Worm (Caenorhabditis elegans) whole organism, late embryonic: Measurements from ENCODE around the gene T25B9.12.

Experiments
- C08G9.2 ChIP-seq: sonication (generic microtip); optimal IDR thresholded peaks from 2 replicates; lab custom pipeline; 2016; ENCODE audit warnings: mild to moderate bottlenecking, missing genetic modification characterization, moderate library complexity, missing compliant biosample characterization
- C38D4.7 ChIP-seq: fragments of 200-800 bp; sonication (Bioruptor generic); optimal IDR thresholded peaks from 2 replicates; lab custom pipeline; 2018; ENCODE audit warnings: mild to moderate bottlenecking, missing genetic modification characterization, moderate library complexity, missing compliant biosample characterization
- F13H6.1 ChIP-seq: sonication (generic microtip); optimal IDR thresholded peaks from 2 replicates; lab custom pipeline; 2016; ENCODE audit warnings: missing genetic modification characterization, missing compliant biosample characterization
- K09A11.1 ChIP-seq: sonication (generic microtip); optimal IDR thresholded peaks from 2 replicates; lab custom pipeline; 2017; ENCODE audit warnings: antibody characterized with exemption, mild to moderate bottlenecking, missing genetic modification characterization, missing compliant biosample characterization; ENCODE audit not compliant: insufficient read depth
- ceh-14 ChIP-seq: sonication (generic microtip); optimal IDR thresholded peaks from 2 replicates; lab custom pipeline; 2016; ENCODE audit warnings: missing genotype, missing genetic modification characterization, missing compliant biosample characterization
- ceh-18 ChIP-seq: sonication (generic microtip); optimal IDR thresholded peaks from 2 replicates; lab custom pipeline; 2016; ENCODE audit warnings: missing genetic modification characterization, missing compliant biosample characterization
- ceh-19 ChIP-seq: fragments of 200-800 bp; sonication (Bioruptor generic); optimal IDR thresholded peaks from 2 replicates; lab custom pipeline; 2018; ENCODE audit warnings: mild to moderate bottlenecking, missing genetic modification characterization, missing compliant biosample characterization
- ceh-2 ChIP-seq: sonication (generic microtip); optimal IDR thresholded peaks from 2 replicates; lab custom pipeline; 2016; ENCODE audit warnings: missing genotype, missing genetic modification characterization, missing compliant biosample characterization
- ceh-22 ChIP-seq: sonication (generic microtip); optimal IDR thresholded peaks from 2 replicates; lab custom pipeline; 2017; ENCODE audit warnings: missing biosample characterization, missing genetic modification characterization
- ceh-30 ChIP-seq: fragments of 150-350 bp; optimal IDR thresholded peaks from 2 replicates; lab custom pipeline; 2014; ENCODE audit warnings: missing biosample characterization, missing genetic modification characterization
- ceh-34 ChIP-seq: sonication (generic microtip); optimal IDR thresholded peaks from 2 replicates; lab custom pipeline; 2016; ENCODE audit warnings: mild to moderate bottlenecking, missing genetic modification characterization, missing compliant biosample characterization
- ceh-45 ChIP-seq: fragments of 200-800 bp; sonication (Bioruptor generic); IDR thresholded peaks from 2 replicates; pipeline ENCODE4 v1.3.6; 2022; ENCODE audit warnings: missing genetic modification reagents, missing genetic modification characterization, missing compliant biosample characterization
- ceh-48 ChIP-seq: sonication (generic microtip); optimal IDR thresholded peaks from 2 replicates; lab custom pipeline; 2016; ENCODE audit warnings: missing genetic modification characterization, inconsistent platforms, missing compliant biosample characterization
- ceh-6 ChIP-seq: fragments of 200-800 bp; sonication (Bioruptor generic); optimal IDR thresholded peaks from 2 replicates; lab custom pipeline; 2018; ENCODE audit warnings: mild to moderate bottlenecking, missing genetic modification characterization, missing compliant biosample characterization
- ceh-9 ChIP-seq: sonication (generic microtip); optimal IDR thresholded peaks from 2 replicates; lab custom pipeline; 2016; ENCODE audit warnings: mild to moderate bottlenecking, missing genetic modification characterization, inconsistent platforms, missing compliant biosample characterization
- che-1 ChIP-seq: sonication (generic microtip); optimal IDR thresholded peaks from 2 replicates; lab custom pipeline; 2016; ENCODE audit warnings: mild to moderate bottlenecking, missing genetic modification characterization, missing compliant biosample characterization
- elt-2 ChIP-seq: sonication (generic microtip); optimal IDR thresholded peaks from 2 replicates; lab custom pipeline; 2016; ENCODE audit warnings: missing genetic modification reagents, missing genetic modification characterization, missing compliant biosample characterization
- ets-4 ChIP-seq: sonication (generic microtip); optimal IDR thresholded peaks from 2 replicates; lab custom pipeline; 2016; ENCODE audit warnings: missing genetic modification characterization, missing compliant biosample characterization
- eyg-1 ChIP-seq: sonication (generic microtip); optimal IDR thresholded peaks from 2 replicates; lab custom pipeline; 2016; ENCODE audit warnings: missing genotype, missing genetic modification characterization, missing compliant biosample characterization
- fkh-10 ChIP-seq: fragments of 150-350 bp; optimal IDR thresholded peaks from 2 replicates; lab custom pipeline; 2014; ENCODE audit warnings: missing biosample characterization, missing genetic modification reagents, missing genetic modification characterization
- gmeb-2 ChIP-seq: sonication (generic microtip); optimal IDR thresholded peaks from 2 replicates; lab custom pipeline; 2016; ENCODE audit warnings: missing genetic modification characterization, inconsistent platforms, missing compliant biosample characterization
- hlh-13 ChIP-seq: fragments of 200-800 bp; sonication (Bioruptor generic); optimal IDR thresholded peaks from 2 replicates; lab custom pipeline; 2018; ENCODE audit warnings: mild to moderate bottlenecking, missing genetic modification characterization, missing compliant biosample characterization
- hlh-15 ChIP-seq: sonication (generic microtip); optimal IDR thresholded peaks from 2 replicates; lab custom pipeline; 2016; ENCODE audit warnings: missing genetic modification characterization, missing compliant biosample characterization
- hlh-30 ChIP-seq: sonication (generic microtip); optimal IDR thresholded peaks from 2 replicates; lab custom pipeline; 2017; ENCODE audit warnings: antibody characterized with exemption, missing genetic modification characterization, missing compliant biosample characterization; ENCODE audit not compliant: insufficient read depth
- hlh-8 ChIP-seq: sonication (generic microtip); optimal IDR thresholded peaks from 2 replicates; lab custom pipeline; 2016; ENCODE audit warnings: missing genotype, missing genetic modification characterization, missing compliant biosample characterization
- lim-6 ChIP-seq: sonication (generic microtip); optimal IDR thresholded peaks from 2 replicates; lab custom pipeline; 2016; ENCODE audit warnings: missing genetic modification characterization, missing compliant biosample characterization
- madf-2 ChIP-seq: sonication (generic microtip); optimal IDR thresholded peaks from 2 replicates; lab custom pipeline; 2017; ENCODE audit warnings: missing genetic modification characterization, missing compliant biosample characterization
- nhr-11 ChIP-seq: fragments of 150-350 bp; optimal IDR thresholded peaks from 2 replicates; lab custom pipeline; 2014; ENCODE audit warnings: missing biosample characterization, missing genetic modification characterization
- npax-4 ChIP-seq: sonication (generic microtip); optimal IDR thresholded peaks from 2 replicates; lab custom pipeline; 2016; ENCODE audit warnings: missing genetic modification characterization, missing compliant biosample characterization
- odd-2 ChIP-seq: sonication (generic microtip); optimal IDR thresholded peaks from 2 replicates; lab custom pipeline; 2017; ENCODE audit warnings: antibody characterized with exemption, mild to moderate bottlenecking, missing genetic modification characterization, missing compliant biosample characterization
- pag-3 ChIP-seq: sonication (generic microtip); optimal IDR thresholded peaks from 2 replicates; lab custom pipeline; 2016; ENCODE audit warnings: missing compliant biosample characterization, missing genetic modification characterization, borderline replicate concordance
- pha-2 ChIP-seq: sonication (generic microtip); optimal IDR thresholded peaks from 2 replicates; lab custom pipeline; 2017; ENCODE audit warnings: mild to moderate bottlenecking, missing genetic modification characterization, missing compliant biosample characterization
- pha-4 ChIP-seq: fragments of 150-350 bp; optimal IDR thresholded peaks from 2 replicates; lab custom pipeline; 2018; ENCODE audit warnings: missing biosample characterization, missing genetic modification reagents, missing genetic modification characterization
- ref-2 ChIP-seq: sonication (generic microtip); optimal IDR thresholded peaks from 2 replicates; lab custom pipeline; 2016; ENCODE audit warnings: missing genetic modification characterization, missing compliant biosample characterization
- rnt-1 ChIP-seq: sonication (generic microtip); optimal IDR thresholded peaks from 2 replicates; lab custom pipeline; 2016; ENCODE audit warnings: missing genetic modification characterization, missing compliant biosample characterization
- sdc-2 ChIP-seq: sonication (generic microtip); optimal IDR thresholded peaks from 2 replicates; lab custom pipeline; 2016; ENCODE audit warnings: missing genotype, missing genetic modification characterization, missing compliant biosample characterization
- tbx-2 ChIP-seq: sonication (generic microtip); optimal IDR thresholded peaks from 2 replicates; lab custom pipeline; 2016; ENCODE audit warnings: missing genetic modification characterization, missing compliant biosample characterization
- tbx-7 ChIP-seq: sonication (generic microtip); optimal IDR thresholded peaks from 2 replicates; lab custom pipeline; 2016; ENCODE audit warnings: missing genotype, missing genetic modification characterization, missing compliant biosample characterization
- unc-42 ChIP-seq: sonication (generic microtip); optimal IDR thresholded peaks from 2 replicates; lab custom pipeline; 2016; ENCODE audit warnings: missing genotype, missing genetic modification characterization, missing compliant biosample characterization
- unc-86 ChIP-seq: sonication (generic microtip); optimal IDR thresholded peaks from 2 replicates; lab custom pipeline; 2016; ENCODE audit warnings: missing genetic modification characterization, missing compliant biosample characterization

Gene T25B9.12

DNA sequence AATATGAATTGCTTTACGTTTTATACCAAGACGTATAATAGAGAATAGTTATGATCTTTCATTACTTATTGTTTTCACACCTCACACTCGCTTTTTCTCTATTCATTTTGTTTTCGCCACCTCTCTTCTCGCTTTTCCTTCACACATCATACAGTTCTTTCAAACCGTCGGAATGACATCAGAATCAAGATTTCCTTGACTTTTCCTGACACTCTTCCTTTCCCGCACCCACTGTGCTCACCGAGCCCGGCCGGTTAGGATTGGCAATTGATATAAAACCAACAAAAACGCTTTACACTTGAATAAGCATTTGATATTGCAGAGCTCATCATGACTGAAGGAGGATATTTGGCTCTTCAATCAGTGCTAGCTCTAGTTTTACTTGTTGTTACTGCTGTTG lies 34.2 kb downstream of the T25B9.12 start, which contains the start of gene zipt-2.1:
zipt-2.1 (plus strand) TSS at position 301 of the 400 bp plus-strand sequence.
- no peak for TF ChIP-seq hlh-30 (tag; lab: Kevin White, UChicago)
- TF ChIP-seq gmeb-2 (tag; lab: Kevin White, UChicago): no peak
- TF ChIP-seq pag-3 (tag; lab: Kevin White, UChicago): no peak
- TF ChIP-seq ceh-22 (tag; lab: Kevin White, UChicago): no peak
- TF ChIP-seq C08G9.2 (tag; lab: Kevin White, UChicago): no peak
- TF ChIP-seq che-1 (tag; lab: Kevin White, UChicago): no peak
- no peak for TF ChIP-seq pha-2 (tag; lab: Kevin White, UChicago)
- no peak for TF ChIP-seq hlh-13 (GFP tag; lab: Kevin White, UChicago)
- TF ChIP-seq C38D4.7: no peak
- TF ChIP-seq nhr-11 (tag; lab: Kevin White, UChicago): no peak
- TF ChIP-seq ceh-6 (GFP tag; lab: Kevin White, UChicago): no peak
- TF ChIP-seq ets-4 (tag; lab: Kevin White, UChicago): no peak
- TF ChIP-seq npax-4 (tag; lab: Kevin White, UChicago): no peak
- TF ChIP-seq ceh-2 (tag; lab: Kevin White, UChicago): no peak
- TF ChIP-seq lim-6 (tag; lab: Kevin White, UChicago): no peak
- TF ChIP-seq hlh-8: no peak
- no peak for TF ChIP-seq ceh-14 (tag; lab: Kevin White, UChicago)
- no peak for TF ChIP-seq ceh-30 (tag; lab: Kevin White, UChicago)
- no peak for TF ChIP-seq ceh-18 (tag; lab: Kevin White, UChicago)
- no peak for TF ChIP-seq pha-4 (tag; lab: Kevin White, UChicago)

DNA sequence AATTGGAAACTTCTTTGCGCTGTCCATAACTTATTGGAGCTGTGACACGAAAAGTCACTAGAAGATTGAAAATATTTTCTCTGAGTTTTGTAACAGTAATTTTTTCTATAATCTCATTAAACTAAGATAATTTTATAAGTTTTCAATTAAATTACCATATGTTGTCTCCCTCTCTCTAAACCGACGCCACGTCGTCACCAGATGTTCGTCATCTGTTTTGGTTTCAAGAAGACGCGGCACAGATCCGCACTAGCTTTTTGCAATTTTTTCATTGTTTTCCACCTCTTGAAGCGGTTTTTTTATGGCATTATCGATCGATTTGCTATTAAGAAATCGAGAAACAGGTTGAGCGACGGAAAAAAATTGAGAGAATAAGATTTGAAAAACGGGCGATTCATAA lies 38.8 kb downstream of the T25B9.12 start:
- TF ChIP-seq F13H6.1 (no peak), hlh-8 (peak; percentile 85)

DNA sequence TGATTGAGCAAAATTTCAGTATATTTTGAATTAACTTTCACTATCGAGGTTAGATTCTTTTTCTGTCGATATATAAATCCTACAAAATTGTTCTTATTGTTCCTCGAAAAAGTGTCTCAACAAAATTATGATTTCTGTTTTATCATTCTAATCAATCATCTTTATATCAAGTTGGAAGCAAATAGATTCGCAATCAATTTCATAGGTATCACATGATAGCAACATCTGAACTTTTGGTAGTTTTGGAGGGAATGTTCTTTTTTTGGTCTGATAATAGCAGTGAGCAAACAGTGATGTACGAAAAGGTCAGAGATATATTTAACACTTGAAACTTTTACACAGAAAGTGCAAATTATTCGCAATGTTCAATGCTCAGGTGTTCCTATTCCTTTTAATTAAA lies 45.7 kb downstream of the T25B9.12 start:
- TF ChIP-seq odd-2 (no peak), elt-2 (tag; lab: Kevin White, UChicago) (peak; percentile 21), hlh-15 (tag; lab: Kevin White, UChicago) (no peak)

ce11 chrIV:10811388-10811787 lies 46.2 kb downstream of the T25B9.12 start:
- TF ChIP-seq hlh-8 (peak; percentile 21), hlh-13 (GFP tag; lab: Kevin White, UChicago) (no peak), madf-2 (tag; lab: Kevin White, UChicago) (no peak), fkh-10 (GFP tag; lab: Kevin White, UChicago) (no peak), ets-4 (tag; lab: Kevin White, UChicago) (peak; percentile 61), rnt-1 (tag; lab: Kevin White, UChicago) (peak; percentile 1), tbx-2 (tag; lab: Kevin White, UChicago) (peak; percentile 10), ceh-34 (tag; lab: Kevin White, UChicago) (peak; percentile 45), ceh-9 (tag; lab: Kevin White, UChicago) (no peak)
- TF ChIP-seq, all 69 proteins: peak for 5

DNA sequence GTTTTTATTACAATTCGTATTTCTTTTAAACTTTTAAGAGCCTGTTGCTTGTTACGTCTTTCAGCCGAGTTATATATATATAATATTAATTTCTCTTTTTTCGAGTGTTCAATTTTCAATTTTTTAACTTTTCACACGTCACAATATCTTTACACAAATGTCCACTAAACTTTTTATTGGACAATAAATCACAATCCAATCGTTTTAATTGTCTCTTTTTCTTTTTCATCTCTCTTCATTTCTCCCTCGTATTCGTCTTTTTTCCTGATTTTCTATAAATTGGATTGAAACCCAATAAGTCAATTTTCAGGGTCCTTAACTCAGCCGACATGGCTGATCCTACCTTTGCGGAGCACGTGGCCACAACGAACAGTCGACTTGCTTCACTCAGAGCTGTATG lies 46.9 kb downstream of the T25B9.12 start, which contains the start of gene miz-1:
miz-1 (plus strand) TSS at position 301 of the 400 bp plus-strand sequence.
- no peak for TF ChIP-seq ref-2 (tag; lab: Kevin White, UChicago)
- no peak for TF ChIP-seq eyg-1 (tag; lab: Kevin White, UChicago)
- no peak for TF ChIP-seq K09A11.1 (tag; lab: Kevin White, UChicago)
- no peak for TF ChIP-seq madf-2 (tag; lab: Kevin White, UChicago)
- no peak for TF ChIP-seq unc-86 (tag; lab: Kevin White, UChicago)
- no peak for TF ChIP-seq pag-3 (tag; lab: Kevin White, UChicago)
- TF ChIP-seq sdc-2: no peak
- TF ChIP-seq ceh-14 (tag; lab: Kevin White, UChicago): no peak
- TF ChIP-seq ceh-2 (tag; lab: Kevin White, UChicago): no peak
- no peak for TF ChIP-seq rnt-1 (tag; lab: Kevin White, UChicago)
- no peak for TF ChIP-seq unc-42
- no peak for TF ChIP-seq ceh-48
- TF ChIP-seq ceh-9 (tag; lab: Kevin White, UChicago): no peak
- TF ChIP-seq tbx-7 (tag; lab: Kevin White, UChicago): no peak
- no peak for TF ChIP-seq fkh-10 (GFP tag; lab: Kevin White, UChicago)
- no peak for TF ChIP-seq ceh-19 (GFP tag; lab: Kevin White, UChicago)
- TF ChIP-seq ceh-22 (tag; lab: Kevin White, UChicago): no peak
- TF ChIP-seq elt-2 (tag; lab: Kevin White, UChicago): no peak
- no peak for TF ChIP-seq ceh-45 (GFP tag; lab: Robert Waterston, UW)
- no peak for TF ChIP-seq hlh-13 (GFP tag; lab: Kevin White, UChicago)
